Fruit fly (Drosophila melanogaster) whole organism, pupa: ENCODE data around the gene Sps2.
A peak's percentile ranks its signal among the peaks of the same experiment; 100 is the strongest.

Experiments
- CG10348 ChIP-seq: fragments of 200-800 bp; sonication (Bioruptor generic); IDR thresholded peaks from 2 replicates; pipeline ENCODE4 v1.3.6; 2022; ENCODE audit warnings: missing biosample characterization, missing genetic modification characterization
- CG12605 ChIP-seq: fragments of 200-800 bp; sonication (Bioruptor generic); IDR thresholded peaks from 2 replicates; pipeline ENCODE4 v1.3.6; 2022; ENCODE audit warnings: missing biosample characterization, missing genetic modification characterization
- CG13204 ChIP-seq: fragments of 200-800 bp; sonication (Bioruptor generic); optimal IDR thresholded peaks from 2 replicates; lab custom pipeline; 2018; ENCODE audit warnings: missing biosample characterization, mild to moderate bottlenecking, missing genetic modification characterization, moderate library complexity
- CG14655 ChIP-seq: fragments of 200-800 bp; sonication (Bioruptor generic); optimal IDR thresholded peaks from 3 replicates; lab custom pipeline; 2017; ENCODE audit warnings: mild to moderate bottlenecking, missing biosample characterization, missing genetic modification reagents, missing genetic modification characterization
- CG15710 ChIP-seq: fragments of 200-800 bp; sonication (Bioruptor generic); optimal IDR thresholded peaks from 2 replicates; lab custom pipeline; 2018; ENCODE audit warnings: missing biosample characterization, mild to moderate bottlenecking, missing genetic modification characterization, moderate library complexity
- CG17806 ChIP-seq: fragments of 200-800 bp; sonication (Bioruptor generic); optimal IDR thresholded peaks from 2 replicates; lab custom pipeline; 2018; ENCODE audit warnings: missing biosample characterization, mild to moderate bottlenecking, missing genetic modification characterization, moderate library complexity
- CG32121 ChIP-seq: fragments of 200-800 bp; sonication (Bioruptor generic); IDR thresholded peaks from 2 replicates; pipeline ENCODE4 v1.3.6; 2022; ENCODE audit warnings: missing biosample characterization, missing genetic modification characterization
- CG34367 ChIP-seq: fragments of 200-800 bp; sonication (Bioruptor generic); optimal IDR thresholded peaks from 2 replicates; lab custom pipeline; 2018; ENCODE audit warnings: missing biosample characterization, mild to moderate bottlenecking, missing genetic modification characterization
- CG4496 ChIP-seq: fragments of 200-800 bp; sonication (Bioruptor generic); IDR thresholded peaks from 3 replicates; pipeline ENCODE4 v1.3.6; 2022; ENCODE audit warnings: missing biosample characterization, missing genetic modification characterization
- CG8159 ChIP-seq: fragments of 200-800 bp; sonication (Bioruptor generic); optimal IDR thresholded peaks from 3 replicates; lab custom pipeline; 2018; ENCODE audit warnings: missing biosample characterization, mild to moderate bottlenecking, missing genetic modification characterization, moderate library complexity
- CG8301 ChIP-seq: fragments of 200-800 bp; sonication (Bioruptor generic); optimal IDR thresholded peaks from 2 replicates; lab custom pipeline; 2018; ENCODE audit warnings: missing biosample characterization, mild to moderate bottlenecking, missing genetic modification characterization
- CG9948 ChIP-seq: fragments of 200-800 bp; sonication (Bioruptor generic); optimal IDR thresholded peaks from 2 replicates; lab custom pipeline; 2018; ENCODE audit warnings: missing biosample characterization, mild to moderate bottlenecking, missing genetic modification characterization, moderate library complexity
- D1 ChIP-seq: fragments of 200-800 bp; sonication (Bioruptor generic); optimal IDR thresholded peaks from 2 replicates; lab custom pipeline; 2018; ENCODE audit warnings: missing biosample characterization, mild to moderate bottlenecking, missing genetic modification characterization, moderate library complexity
- EcR ChIP-seq: fragments of 200-800 bp; sonication (Bioruptor generic); optimal IDR thresholded peaks from 3 replicates; lab custom pipeline; 2019; ENCODE audit warnings: missing biosample characterization, missing genetic modification characterization, mild to moderate bottlenecking, moderate library complexity, missing genetic modification reagents
- Ets98B ChIP-seq: fragments of 200-800 bp; sonication (Bioruptor generic); IDR thresholded peaks from 2 replicates; pipeline ENCODE4 v1.3.6; 2022; ENCODE audit warnings: missing biosample characterization, missing genetic modification characterization
- Pif1A ChIP-seq: fragments of 200-800 bp; sonication (Bioruptor generic); optimal IDR thresholded peaks from 3 replicates; lab custom pipeline; 2016; ENCODE audit warnings: missing biosample characterization, missing genetic modification characterization
- Pif1B ChIP-seq: fragments of 200-800 bp; sonication (Bioruptor generic); optimal IDR thresholded peaks from 3 replicates; lab custom pipeline; 2016; ENCODE audit warnings: missing biosample characterization, missing genetic modification characterization
- Snoo ChIP-seq: fragments of 200-800 bp; sonication (Bioruptor generic); optimal IDR thresholded peaks from 3 replicates; lab custom pipeline; 2017; ENCODE audit warnings: missing biosample characterization, mild to moderate bottlenecking, missing genetic modification characterization, inconsistent platforms
- fd96Ca ChIP-seq: fragments of 200-800 bp; sonication (Bioruptor generic); IDR thresholded peaks from 3 replicates; pipeline ENCODE4 v1.3.6; 2022; ENCODE audit warnings: missing biosample characterization, missing genetic modification characterization
- gl ChIP-seq: fragments of 200-800 bp; sonication (Bioruptor generic); optimal IDR thresholded peaks from 2 replicates; lab custom pipeline; 2018; ENCODE audit warnings: missing biosample characterization, mild to moderate bottlenecking, missing genetic modification characterization
- rn ChIP-seq: fragments of 200-800 bp; sonication (Bioruptor generic); IDR thresholded peaks from 2 replicates; pipeline ENCODE4 v1.3.6; 2022; ENCODE audit warnings: missing biosample characterization, missing genetic modification characterization

Gene Sps2

dm6 chr2L:10301918-10302317, 40.5 kb upstream of the Sps2 start, which contains the start of gene CG13138:
CG13138 (minus strand) TSS chr2L:10302018.
- TF ChIP-seq EcR: no peak

dm6 chr2L:10303786-10304185, 38.6 kb upstream of the Sps2 start, which contains the start of gene nmd:
nmd (minus strand) TSS chr2L:10303947.
- TF ChIP-seq CG13204 (GFP tag; lab: Kevin White, UChicago): no peak
- no peak for TF ChIP-seq Snoo (tag; lab: Kevin White, UChicago)
- no peak for TF ChIP-seq Pif1B (GFP tag; lab: Kevin White, UChicago)

- TF ChIP-seq CG34367 (tag; lab: Kevin White, UChicago): no peak
- TF ChIP-seq CG8301 (tag; lab: Kevin White, UChicago): no peak
- TF ChIP-seq CG12605 (GFP tag; lab: Robert Waterston, UW): no peak
- TF ChIP-seq CG17806 (tag; lab: Kevin White, UChicago): no peak
- TF ChIP-seq CG10348 (GFP tag; lab: Robert Waterston, UW): no peak
- TF ChIP-seq CG13204 (GFP tag; lab: Kevin White, UChicago): no peak
- TF ChIP-seq CG9948 (tag; lab: Kevin White, UChicago): no peak
- no peak for TF ChIP-seq rn (GFP tag; lab: Robert Waterston, UW)
- no peak for TF ChIP-seq Pif1A
- no peak for TF ChIP-seq CG4496 (GFP tag; lab: Robert Waterston, UW)
- no peak for TF ChIP-seq CG8159 (tag; lab: Kevin White, UChicago)
- TF ChIP-seq fd96Ca (GFP tag; lab: Robert Waterston, UW): no peak
- TF ChIP-seq EcR: no peak
- TF ChIP-seq D1 (tag; lab: Kevin White, UChicago): no peak
- TF ChIP-seq CG15710: no peak
- no peak for TF ChIP-seq Pif1B (GFP tag; lab: Kevin White, UChicago)
- TF ChIP-seq, all 21 proteins: peak for 0
These were observed 36.8 kb upstream of the Sps2 start for dm6 chr2L:10305538-10306147.

dm6 chr2L:10306518-10307260, 35.7 kb upstream of the Sps2 start, which contains the start of the genes CG5390 and CG4968:
CG5390 (minus strand) TSS chr2L:10306594.
CG4968 (plus strand) TSS chr2L:10306922.
- no peak for TF ChIP-seq D1 (tag; lab: Kevin White, UChicago)
- TF ChIP-seq EcR: peak; percentile 2
- no peak for TF ChIP-seq Pif1A
- peak; percentile 55; the same call in 1 of the 2 replicates for TF ChIP-seq rn (GFP tag; lab: Robert Waterston, UW)
- TF ChIP-seq CG32121: peak; percentile 87
- TF ChIP-seq CG4496 (GFP tag; lab: Robert Waterston, UW): peak; percentile 78; the same call in 2 of the 3 replicates
- TF ChIP-seq CG9948 (tag; lab: Kevin White, UChicago): peak; percentile 67
- no peak; the same call in none of the 2 replicates for TF ChIP-seq CG12605 (GFP tag; lab: Robert Waterston, UW)
- peak; percentile 68 for TF ChIP-seq Snoo (tag; lab: Kevin White, UChicago)
- peak; percentile 81; the same call in 1 of the 2 replicates for TF ChIP-seq Ets98B (GFP tag; lab: Robert Waterston, UW)
- TF ChIP-seq CG17806 (tag; lab: Kevin White, UChicago): peak; percentile 79
- TF ChIP-seq CG8301 (tag; lab: Kevin White, UChicago): peak; percentile 70
- no peak for TF ChIP-seq CG13204 (GFP tag; lab: Kevin White, UChicago)
- peak; percentile 71 for TF ChIP-seq Pif1B (GFP tag; lab: Kevin White, UChicago)
- TF ChIP-seq CG8159 (tag; lab: Kevin White, UChicago): no peak
- peak; percentile 29 for TF ChIP-seq gl (tag; lab: Kevin White, UChicago)
- peak; percentile 81 for TF ChIP-seq CG15710
- TF ChIP-seq CG34367 (tag; lab: Kevin White, UChicago): peak; percentile 69
- no peak for TF ChIP-seq fd96Ca (GFP tag; lab: Robert Waterston, UW)

dm6 chr2L:10310614-10311382, 31.6 kb upstream of the Sps2 start, which contains the start of gene Cdk5alpha:
Cdk5alpha (minus strand) TSS chr2L:10310956.
- TF ChIP-seq EcR (no peak), CG32121 (no peak), CG14655 (no peak), CG8159 (tag; lab: Kevin White, UChicago) (no peak), CG8301 (tag; lab: Kevin White, UChicago) (no peak), Ets98B (GFP tag; lab: Robert Waterston, UW) (no peak), CG15710 (no peak), CG4496 (GFP tag; lab: Robert Waterston, UW) (no peak)
- TF ChIP-seq, all 21 proteins: peak for 0

- TF ChIP-seq gl (tag; lab: Kevin White, UChicago) (no peak), EcR (no peak), Pif1A (no peak), rn (GFP tag; lab: Robert Waterston, UW) (no peak), Snoo (tag; lab: Kevin White, UChicago) (no peak), CG14655 (no peak), CG4496 (GFP tag; lab: Robert Waterston, UW) (no peak), CG17806 (tag; lab: Kevin White, UChicago) (no peak), CG15710 (no peak), CG34367 (tag; lab: Kevin White, UChicago) (no peak), CG32121 (no peak), Pif1B (GFP tag; lab: Kevin White, UChicago) (no peak), Ets98B (GFP tag; lab: Robert Waterston, UW) (no peak), CG13204 (GFP tag; lab: Kevin White, UChicago) (no peak), CG8301 (tag; lab: Kevin White, UChicago) (no peak), fd96Ca (GFP tag; lab: Robert Waterston, UW) (no peak)
These were observed 30.6 kb upstream of the Sps2 start for dm6 chr2L:10311822-10312221.
